Worm (Caenorhabditis elegans) whole organism, L2 larva: ENCODE data around the gene ugt-39.

Experiments
- C34F6.9 ChIP-seq: fragments of 150-350 bp; optimal IDR thresholded peaks from 2 replicates; lab custom pipeline; 2014; ENCODE audit warnings: missing biosample characterization, missing genetic modification characterization
- F13H6.1 ChIP-seq: sonication (generic microtip); optimal IDR thresholded peaks from 2 replicates; lab custom pipeline; 2016; ENCODE audit warnings: missing genetic modification characterization, missing compliant biosample characterization
- R02D3.7 ChIP-seq: fragments of 150-350 bp; optimal IDR thresholded peaks from 2 replicates; lab custom pipeline; 2014; ENCODE audit warnings: missing biosample characterization, missing genetic modification characterization
- Y55F3AM.14 ChIP-seq: fragments of 200-800 bp; sonication (Bioruptor generic); optimal IDR thresholded peaks from 2 replicates; lab custom pipeline; 2018; ENCODE audit warnings: mild to moderate bottlenecking, missing genetic modification characterization, missing compliant biosample characterization
- ZK546.5 ChIP-seq: sonication (generic microtip); optimal IDR thresholded peaks from 2 replicates; lab custom pipeline; 2017; ENCODE audit warnings: missing biosample characterization, missing genetic modification characterization
- ama-1 ChIP-seq: fragments of 150-350 bp; optimal IDR thresholded peaks from 2 replicates; lab custom pipeline; 2018; ENCODE audit warnings: inconsistent platforms
- blmp-1 ChIP-seq: sonication (generic microtip); optimal IDR thresholded peaks from 2 replicates; lab custom pipeline; 2017; ENCODE audit warnings: missing genetic modification characterization, mild to moderate bottlenecking, missing compliant biosample characterization, antibody characterized with exemption, moderate library complexity; ENCODE audit not compliant: insufficient read depth
- ceh-16 ChIP-seq: fragments of 150-350 bp; optimal IDR thresholded peaks from 2 replicates; lab custom pipeline; 2014; ENCODE audit warnings: missing biosample characterization, missing genetic modification characterization
- ceh-82 ChIP-seq: fragments of 150-350 bp; optimal IDR thresholded peaks from 2 replicates; lab custom pipeline; 2014; ENCODE audit warnings: missing biosample characterization, missing genetic modification characterization
- crh-2 ChIP-seq: sonication (generic microtip); optimal IDR thresholded peaks from 2 replicates; lab custom pipeline; 2017; ENCODE audit warnings: missing biosample characterization, missing genetic modification characterization
- dmd-4 ChIP-seq: sonication (generic microtip); optimal IDR thresholded peaks from 2 replicates; lab custom pipeline; 2017; ENCODE audit warnings: missing biosample characterization, missing genetic modification characterization
- egl-27 ChIP-seq: sonication (generic microtip); optimal IDR thresholded peaks from 3 replicates; lab custom pipeline; 2017; ENCODE audit warnings: missing biosample characterization, missing genetic modification reagents, missing genetic modification characterization
- elt-3 ChIP-seq: sonication (generic microtip); optimal IDR thresholded peaks from 2 replicates; lab custom pipeline; 2017; ENCODE audit warnings: missing biosample characterization, missing genetic modification characterization
- fos-1 ChIP-seq: fragments of 150-350 bp; optimal IDR thresholded peaks from 2 replicates; lab custom pipeline; 2014; ENCODE audit warnings: missing biosample characterization, missing genetic modification characterization
- gmeb-1 ChIP-seq: fragments of 150-350 bp; optimal IDR thresholded peaks from 2 replicates; lab custom pipeline; 2014; ENCODE audit warnings: missing biosample characterization, missing genetic modification characterization
- lin-13 ChIP-seq: fragments of 150-350 bp; optimal IDR thresholded peaks from 2 replicates; lab custom pipeline; 2014; ENCODE audit warnings: missing biosample characterization, missing genetic modification reagents, missing genetic modification characterization
- mab-5 ChIP-seq: fragments of 150-350 bp; optimal IDR thresholded peaks from 2 replicates; lab custom pipeline; 2014; ENCODE audit warnings: missing biosample characterization, missing genetic modification characterization
- mbf-1 ChIP-seq: sonication (generic microtip); optimal IDR thresholded peaks from 2 replicates; lab custom pipeline; 2017; ENCODE audit warnings: missing biosample characterization, missing genetic modification characterization
- mdl-1 ChIP-seq, 2 experiments: fragments of 150-350 bp in 1 of 2; sonication (generic microtip) in 1 of 2; optimal IDR thresholded peaks; 2 replicates each; lab custom pipeline; 2017; ENCODE audit warnings: missing biosample characterization in 2 of 2, missing genetic modification characterization in 2 of 2
- nhr-10 ChIP-seq: sonication (generic microtip); optimal IDR thresholded peaks from 2 replicates; lab custom pipeline; 2017; ENCODE audit warnings: missing biosample characterization, missing genetic modification characterization
- nhr-11 ChIP-seq: fragments of 150-350 bp; optimal IDR thresholded peaks from 2 replicates; lab custom pipeline; 2014; ENCODE audit warnings: missing biosample characterization, missing genetic modification characterization
- nhr-12 ChIP-seq: fragments of 150-350 bp; optimal IDR thresholded peaks from 2 replicates; lab custom pipeline; 2014; ENCODE audit warnings: missing biosample characterization, missing genetic modification characterization
- nhr-129 ChIP-seq: fragments of 150-350 bp; optimal IDR thresholded peaks from 2 replicates; lab custom pipeline; 2014; ENCODE audit warnings: missing biosample characterization, missing genetic modification characterization
- nhr-21 ChIP-seq: fragments of 150-350 bp; optimal IDR thresholded peaks from 2 replicates; lab custom pipeline; 2014; ENCODE audit warnings: missing biosample characterization, missing genetic modification characterization
- nhr-23 ChIP-seq: fragments of 150-350 bp; optimal IDR thresholded peaks from 2 replicates; lab custom pipeline; 2014; ENCODE audit warnings: missing biosample characterization, missing genetic modification reagents, missing genetic modification characterization
- nhr-237 ChIP-seq: fragments of 150-350 bp; optimal IDR thresholded peaks from 2 replicates; lab custom pipeline; 2014; ENCODE audit warnings: missing biosample characterization, missing genetic modification characterization
- nhr-77 ChIP-seq: fragments of 150-350 bp; optimal IDR thresholded peaks from 2 replicates; lab custom pipeline; 2014; ENCODE audit warnings: missing biosample characterization, missing genetic modification characterization
- peb-1 ChIP-seq: fragments of 150-350 bp; optimal IDR thresholded peaks from 2 replicates; lab custom pipeline; 2014; ENCODE audit warnings: missing biosample characterization, missing genetic modification characterization
- sem-4 ChIP-seq: fragments of 150-350 bp; optimal IDR thresholded peaks from 2 replicates; lab custom pipeline; 2014; ENCODE audit warnings: missing biosample characterization, missing genetic modification reagents, missing genetic modification characterization
- skn-1 ChIP-seq: sonication (generic microtip); optimal IDR thresholded peaks from 2 replicates; lab custom pipeline; 2017; ENCODE audit warnings: missing biosample characterization, missing genetic modification characterization
- sma-3 ChIP-seq: sonication (generic microtip); optimal IDR thresholded peaks from 2 replicates; lab custom pipeline; 2016; ENCODE audit warnings: missing genetic modification reagents, missing genetic modification characterization, missing compliant biosample characterization
- sma-9 ChIP-seq, 2 experiments: fragments of 150-350 bp in 1 of 2; sonication (generic microtip) in 1 of 2; optimal IDR thresholded peaks; 2 replicates each; lab custom pipeline; 2014 to 2016; ENCODE audit warnings: missing genetic modification characterization in 2 of 2, mild to moderate bottlenecking in 1 of 2, missing biosample characterization in 1 of 2, missing compliant biosample characterization in 1 of 2, missing genetic modification reagents in 1 of 2, moderate library complexity in 1 of 2
- snpc-4 ChIP-seq: fragments of 150-350 bp; optimal IDR thresholded peaks from 2 replicates; lab custom pipeline; 2014; ENCODE audit warnings: missing biosample characterization, missing genetic modification characterization
- unc-39 ChIP-seq: fragments of 150-350 bp; optimal IDR thresholded peaks from 2 replicates; lab custom pipeline; 2014; ENCODE audit warnings: missing biosample characterization, missing genetic modification characterization
- unc-55 ChIP-seq: fragments of 150-350 bp; sonication (generic microtip); optimal IDR thresholded peaks from 3 replicates; lab custom pipeline; 2014; ENCODE audit warnings: missing biosample characterization, missing genetic modification reagents, missing genetic modification characterization
- zag-1 ChIP-seq: fragments of 150-350 bp; optimal IDR thresholded peaks from 2 replicates; lab custom pipeline; 2014; ENCODE audit warnings: missing biosample characterization, missing genetic modification characterization
- ztf-1 ChIP-seq: fragments of 200-800 bp; sonication (Bioruptor generic); conservative IDR thresholded peaks from 2 replicates; pipeline ENCODE4 v1.3.6; 2022; ENCODE audit warnings: missing genetic modification characterization, missing compliant biosample characterization
- ztf-11 ChIP-seq: sonication (generic microtip); optimal IDR thresholded peaks from 2 replicates; lab custom pipeline; 2017; ENCODE audit warnings: missing biosample characterization, missing genetic modification characterization
- ztf-4 ChIP-seq: fragments of 150-350 bp; optimal IDR thresholded peaks from 2 replicates; lab custom pipeline; 2014; ENCODE audit warnings: missing biosample characterization, missing genetic modification characterization

ugt-39 gene

DNA sequence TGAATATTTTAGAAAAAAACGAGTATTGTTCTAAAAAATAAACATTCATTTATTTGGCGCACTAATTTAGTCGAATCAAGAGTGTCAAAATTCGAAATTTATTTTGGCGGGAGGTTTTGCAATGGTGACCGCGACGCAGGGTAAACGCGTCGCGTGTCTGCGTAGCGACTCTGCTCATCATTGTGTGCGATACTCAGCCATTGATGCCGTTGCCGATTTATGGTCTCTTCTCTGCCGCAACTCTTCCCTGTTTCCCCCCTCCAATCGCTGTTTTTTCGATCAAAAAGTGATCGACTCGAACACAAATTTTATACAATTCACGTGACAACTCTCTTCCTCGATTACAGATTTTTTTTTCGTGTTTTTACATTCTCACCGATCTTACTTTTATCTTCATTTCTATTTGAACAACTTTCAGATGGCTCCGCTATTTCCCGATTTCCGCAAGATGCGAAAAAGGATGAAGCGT is 39.6 kb downstream of the ugt-39 start, which contains the start of gene F09G2.2 (continued):
- TF ChIP-seq nhr-237 (tag; lab: Kevin White, UChicago) (no peak), nhr-21 (tag; lab: Kevin White, UChicago) (peak; percentile 88), mbf-1 (tag; lab: Kevin White, UChicago) (no peak), zag-1 (tag; lab: Kevin White, UChicago) (peak; percentile 47), Y55F3AM.14 (GFP tag; lab: Kevin White, UChicago) (peak; percentile 33), elt-3 (tag; lab: Kevin White, UChicago) (no peak), dmd-4 (tag; lab: Kevin White, UChicago) (no peak), snpc-4 (peak; percentile 71), lin-13 (GFP tag; lab: Kevin White, UChicago) (peak; percentile 94), F13H6.1 (tag; lab: Kevin White, UChicago) (peak; percentile 89), nhr-12 (no peak)

ce11 chrV:7197036-7197435 is 40.1 kb downstream of the ugt-39 start:
- TF ChIP-seq blmp-1 (tag; lab: Kevin White, UChicago) (no peak), gmeb-1 (tag; lab: Kevin White, UChicago) (no peak), mab-5 (no peak)

DNA sequence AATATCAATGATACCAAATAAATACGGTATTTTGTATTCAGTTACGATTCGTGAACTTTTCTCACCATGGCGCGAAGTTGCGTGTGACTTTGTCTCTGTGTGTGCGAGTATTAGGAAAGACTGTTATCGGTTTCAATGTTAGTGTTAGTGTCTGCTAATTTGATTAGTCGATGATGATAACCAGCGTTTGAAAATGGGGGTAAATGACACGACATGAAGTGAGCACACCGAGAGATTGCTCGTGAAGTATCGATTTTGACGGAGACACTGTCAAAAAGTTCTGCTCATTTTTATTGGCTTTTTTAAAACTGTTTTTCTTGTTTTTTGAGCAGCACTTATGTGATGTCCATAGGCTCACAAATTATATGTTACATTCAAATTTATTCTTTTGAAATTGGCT is 41.5 kb downstream of the ugt-39 start:
- TF ChIP-seq nhr-129 (tag; lab: Kevin White, UChicago) (peak; percentile 18), ceh-16 (tag; lab: Kevin White, UChicago) (no peak), ZK546.5 (tag; lab: Kevin White, UChicago) (no peak), mdl-1 (tag; optimal IDR thresholded peaks at IDR 0.05; lab: Kevin White, UChicago) (no peak), ztf-11 (no peak), ama-1 (lab: Kevin White, UChicago) (peak; percentile 65), sma-9 (GFP tag; optimal IDR thresholded peaks at IDR 0.05; lab: Kevin White, UChicago) (peak; percentile 14), sma-9 (tag; optimal IDR thresholded peaks at IDR 0.05; lab: Kevin White, UChicago) (no peak), unc-39 (tag; lab: Kevin White, UChicago) (no peak), crh-2 (tag; lab: Kevin White, UChicago) (peak; percentile 67), mab-5 (no peak), R02D3.7 (tag; lab: Kevin White, UChicago) (no peak), nhr-12 (no peak), egl-27 (no peak), ceh-82 (tag; lab: Kevin White, UChicago) (no peak), nhr-77 (tag; lab: Kevin White, UChicago) (no peak), nhr-10 (tag; lab: Kevin White, UChicago) (no peak), C34F6.9 (no peak), fos-1 (tag; lab: Kevin White, UChicago) (peak; percentile 83), sem-4 (tag; lab: Kevin White, UChicago) (no peak), nhr-237 (tag; lab: Kevin White, UChicago) (no peak), peb-1 (tag; lab: Kevin White, UChicago) (no peak), F13H6.1 (tag; lab: Kevin White, UChicago) (peak; percentile 20), blmp-1 (tag; lab: Kevin White, UChicago) (no peak), ztf-1 (no peak), ztf-4 (tag; lab: Kevin White, UChicago) (no peak), nhr-11 (tag; lab: Kevin White, UChicago) (no peak), sma-3 (GFP tag; lab: Kevin White, UChicago) (peak; percentile 6), skn-1 (no peak), nhr-23 (tag; lab: Kevin White, UChicago) (no peak), zag-1 (tag; lab: Kevin White, UChicago) (no peak), mbf-1 (tag; lab: Kevin White, UChicago) (no peak), unc-55 (GFP tag; lab: Kevin White, UChicago) (no peak), gmeb-1 (tag; lab: Kevin White, UChicago) (peak; percentile 4)
